Worm (Caenorhabditis elegans) whole organism, L4 larva: ENCODE results near the gene sre-41.
A peak's percentile ranks its signal among the peaks of the same experiment; 100 is the strongest.

Experiments used
- F26F4.8 ChIP-seq: fragments of 200-800 bp; sonication (Bioruptor generic); conservative IDR thresholded peaks from 2 replicates; pipeline ENCODE4 v1.3.6; 2022; ENCODE audit warnings: missing genetic modification characterization, missing compliant biosample characterization
- R02D3.7 ChIP-seq: fragments of 150-350 bp; sonication (generic microtip); optimal IDR thresholded peaks from 3 replicates; lab custom pipeline; 2014; ENCODE audit warnings: missing biosample characterization, missing genetic modification characterization
- aha-1 ChIP-seq: fragments of 150-350 bp; peaks from one replicate; lab custom pipeline; 2014; ENCODE audit warnings: missing biosample characterization, missing genetic modification characterization
- aly-2 ChIP-seq: sonication (generic microtip); optimal IDR thresholded peaks from 2 replicates; lab custom pipeline; 2018; ENCODE audit warnings: missing biosample characterization, missing genetic modification characterization
- ceh-20 ChIP-seq: fragments of 200-800 bp; sonication (Bioruptor generic); IDR thresholded peaks from 2 replicates; pipeline ENCODE4 v1.3.6; 2022; ENCODE audit warnings: missing genetic modification reagents, missing genetic modification characterization, missing compliant biosample characterization
- ceh-28 ChIP-seq: fragments of 150-350 bp; optimal IDR thresholded peaks from 2 replicates; lab custom pipeline; 2014; ENCODE audit warnings: missing biosample characterization, missing genetic modification reagents, missing genetic modification characterization
- ceh-82 ChIP-seq: sonication (generic microtip); optimal IDR thresholded peaks from 2 replicates; lab custom pipeline; 2017; ENCODE audit warnings: missing biosample characterization, missing genetic modification characterization
- cey-2 ChIP-seq: sonication (generic microtip); optimal IDR thresholded peaks from 3 replicates; lab custom pipeline; 2017; ENCODE audit warnings: missing genetic modification characterization, mild to moderate bottlenecking, missing compliant biosample characterization, antibody characterized with exemption, borderline replicate concordance; ENCODE audit not compliant: insufficient read depth
- daf-12 ChIP-seq: fragments of 150-350 bp; optimal IDR thresholded peaks from 2 replicates; lab custom pipeline; 2014; ENCODE audit warnings: missing biosample characterization, missing genetic modification reagents, missing genetic modification characterization
- daf-8 ChIP-seq: fragments of 200-800 bp; sonication (Bioruptor generic); IDR thresholded peaks from 2 replicates; pipeline ENCODE4 v1.3.6; 2022; ENCODE audit warnings: missing genetic modification characterization, missing compliant biosample characterization
- dmd-6 ChIP-seq: fragments of 200-800 bp; sonication (Bioruptor generic); IDR thresholded peaks from 2 replicates; pipeline ENCODE4 v1.3.6; 2022; ENCODE audit warnings: missing genetic modification reagents, missing genetic modification characterization, missing compliant biosample characterization
- duxl-1 ChIP-seq: sonication (generic microtip); optimal IDR thresholded peaks from 2 replicates; lab custom pipeline; 2016; ENCODE audit warnings: mild to moderate bottlenecking, missing genetic modification characterization, moderate library complexity, missing compliant biosample characterization; ENCODE audit not compliant: poor library complexity
- egl-27 ChIP-seq: sonication (generic microtip); optimal IDR thresholded peaks from 3 replicates; lab custom pipeline; 2017; ENCODE audit warnings: missing biosample characterization, missing genetic modification reagents, missing genetic modification characterization
- egl-43 ChIP-seq: fragments of 200-800 bp; sonication (Bioruptor generic); IDR thresholded peaks from 2 replicates; pipeline ENCODE4 v1.3.6; 2022; ENCODE audit warnings: missing genetic modification reagents, missing genetic modification characterization, missing compliant biosample characterization
- hif-1 ChIP-seq, 2 experiments: sonication (generic microtip); optimal IDR thresholded peaks; 2 replicates each; lab custom pipeline; 2016 to 2017; ENCODE audit warnings: missing compliant biosample characterization in 2 of 2, missing genetic modification characterization in 2 of 2, missing genetic modification reagents in 2 of 2, missing genotype in 2 of 2, mild to moderate bottlenecking in 1 of 2
- hmg-1.1 ChIP-seq: fragments of 200-800 bp; sonication (Bioruptor generic); IDR thresholded peaks from 2 replicates; pipeline ENCODE4 v1.3.6; 2022; ENCODE audit warnings: missing genetic modification reagents, missing genetic modification characterization, missing compliant biosample characterization
- jun-1 ChIP-seq: fragments of 150-350 bp; optimal IDR thresholded peaks from 2 replicates; lab custom pipeline; 2014; ENCODE audit warnings: missing biosample characterization, missing genetic modification reagents, missing genetic modification characterization
- lin-39 ChIP-seq: fragments of 150-350 bp; optimal IDR thresholded peaks from 2 replicates; lab custom pipeline; 2014; ENCODE audit warnings: missing biosample characterization, missing genetic modification reagents, missing genetic modification characterization
- lsy-2 ChIP-seq, 2 experiments: fragments of 150-350 bp in 1 of 2; sonication (generic microtip) in 1 of 2; optimal IDR thresholded peaks; 2 replicates each; lab custom pipeline; 2014 to 2017; ENCODE audit warnings: missing biosample characterization in 2 of 2, missing genetic modification characterization in 2 of 2
- madf-9 ChIP-seq: fragments of 200-800 bp; sonication (Bioruptor generic); conservative IDR thresholded peaks from 2 replicates; pipeline ENCODE4 v1.3.6; 2022; ENCODE audit warnings: missing genetic modification reagents, missing genetic modification characterization, missing compliant biosample characterization
- mdl-1 ChIP-seq, 2 experiments: fragments of 150-350 bp in 1 of 2; sonication (generic microtip) in 1 of 2; optimal IDR thresholded peaks; 2 replicates each; lab custom pipeline; 2014 to 2017; ENCODE audit warnings: missing biosample characterization in 2 of 2, missing genetic modification characterization in 2 of 2
- mdt-29 ChIP-seq: fragments of 200-800 bp; sonication (Bioruptor generic); IDR thresholded peaks from 2 replicates; pipeline ENCODE4 v1.3.6; 2022; ENCODE audit warnings: missing genetic modification reagents, missing genetic modification characterization, missing compliant biosample characterization
- nhr-10 ChIP-seq: fragments of 150-350 bp; optimal IDR thresholded peaks from 2 replicates; lab custom pipeline; 2014; ENCODE audit warnings: missing biosample characterization, missing genetic modification characterization
- nhr-102 ChIP-seq: sonication (generic microtip); optimal IDR thresholded peaks from 2 replicates; lab custom pipeline; 2016; ENCODE audit warnings: mild to moderate bottlenecking, missing genetic modification characterization, moderate library complexity, missing compliant biosample characterization
- nhr-237 ChIP-seq: sonication (generic microtip); optimal IDR thresholded peaks from 2 replicates; lab custom pipeline; 2017; ENCODE audit warnings: missing biosample characterization, missing genetic modification characterization
- nhr-42 ChIP-seq: fragments of 200-800 bp; sonication (Bioruptor generic); IDR thresholded peaks from 2 replicates; pipeline ENCODE4 v1.3.6; 2022; ENCODE audit warnings: missing genetic modification characterization, missing compliant biosample characterization
- nhr-76 ChIP-seq: fragments of 150-350 bp; optimal IDR thresholded peaks from 2 replicates; lab custom pipeline; 2014; ENCODE audit warnings: missing biosample characterization, missing genetic modification characterization
- rbr-2 ChIP-seq: sonication (generic microtip); optimal IDR thresholded peaks from 2 replicates; lab custom pipeline; 2016; ENCODE audit warnings: missing genotype, missing genetic modification characterization, missing compliant biosample characterization
- set-16 ChIP-seq: fragments of 200-800 bp; sonication (Bioruptor generic); IDR thresholded peaks from 2 replicates; pipeline ENCODE4 v1.3.6; 2022; ENCODE audit warnings: missing genetic modification reagents, missing genetic modification characterization, missing compliant biosample characterization
- skn-1 ChIP-seq: fragments of 150-350 bp; optimal IDR thresholded peaks from 2 replicates; lab custom pipeline; 2014; ENCODE audit warnings: missing biosample characterization, missing genetic modification characterization
- snpc-4 ChIP-seq: fragments of 150-350 bp; optimal IDR thresholded peaks from 2 replicates; lab custom pipeline; 2014; ENCODE audit warnings: missing biosample characterization, missing genetic modification characterization
- spr-1 ChIP-seq: sonication (generic microtip); optimal IDR thresholded peaks from 2 replicates; lab custom pipeline; 2016; ENCODE audit warnings: mild to moderate bottlenecking, missing genetic modification characterization, missing compliant biosample characterization
- spr-3 ChIP-seq: fragments of 200-800 bp; sonication (Bioruptor generic); optimal IDR thresholded peaks from 2 replicates; lab custom pipeline; 2018; ENCODE audit warnings: mild to moderate bottlenecking, missing genetic modification characterization, missing compliant biosample characterization
- unc-130 ChIP-seq: sonication (generic microtip); optimal IDR thresholded peaks from 2 replicates; lab custom pipeline; 2016; ENCODE audit warnings: missing genetic modification reagents, missing genetic modification characterization, missing compliant biosample characterization
- unc-39 ChIP-seq: sonication (generic microtip); optimal IDR thresholded peaks from 2 replicates; lab custom pipeline; 2017; ENCODE audit warnings: missing biosample characterization, missing genetic modification characterization
- unc-62 ChIP-seq, 3 experiments: fragments of 150-350 bp in 1 of 3; sonication (generic microtip); optimal IDR thresholded peaks in 2 of 3; peaks in 1 of 3; 1 replicate in 1 of 3; 2 replicates in 2 of 3; lab custom pipeline; 2014 to 2017; ENCODE audit warnings: missing biosample characterization in 3 of 3, missing genetic modification characterization in 3 of 3, missing genetic modification reagents in 3 of 3, missing genotype in 1 of 3
- vab-7 ChIP-seq: fragments of 200-800 bp; sonication (Bioruptor generic); IDR thresholded peaks from 2 replicates; pipeline ENCODE4 v1.3.6; 2022; ENCODE audit warnings: missing genetic modification reagents, missing genetic modification characterization, missing compliant biosample characterization
- zip-2 ChIP-seq: fragments of 150-350 bp; optimal IDR thresholded peaks from 2 replicates; lab custom pipeline; 2014; ENCODE audit warnings: missing biosample characterization, missing genetic modification characterization
- ztf-7 ChIP-seq: fragments of 150-350 bp; optimal IDR thresholded peaks from 2 replicates; lab custom pipeline; 2014; ENCODE audit warnings: missing biosample characterization, missing genetic modification characterization

sre-41 gene

DNA sequence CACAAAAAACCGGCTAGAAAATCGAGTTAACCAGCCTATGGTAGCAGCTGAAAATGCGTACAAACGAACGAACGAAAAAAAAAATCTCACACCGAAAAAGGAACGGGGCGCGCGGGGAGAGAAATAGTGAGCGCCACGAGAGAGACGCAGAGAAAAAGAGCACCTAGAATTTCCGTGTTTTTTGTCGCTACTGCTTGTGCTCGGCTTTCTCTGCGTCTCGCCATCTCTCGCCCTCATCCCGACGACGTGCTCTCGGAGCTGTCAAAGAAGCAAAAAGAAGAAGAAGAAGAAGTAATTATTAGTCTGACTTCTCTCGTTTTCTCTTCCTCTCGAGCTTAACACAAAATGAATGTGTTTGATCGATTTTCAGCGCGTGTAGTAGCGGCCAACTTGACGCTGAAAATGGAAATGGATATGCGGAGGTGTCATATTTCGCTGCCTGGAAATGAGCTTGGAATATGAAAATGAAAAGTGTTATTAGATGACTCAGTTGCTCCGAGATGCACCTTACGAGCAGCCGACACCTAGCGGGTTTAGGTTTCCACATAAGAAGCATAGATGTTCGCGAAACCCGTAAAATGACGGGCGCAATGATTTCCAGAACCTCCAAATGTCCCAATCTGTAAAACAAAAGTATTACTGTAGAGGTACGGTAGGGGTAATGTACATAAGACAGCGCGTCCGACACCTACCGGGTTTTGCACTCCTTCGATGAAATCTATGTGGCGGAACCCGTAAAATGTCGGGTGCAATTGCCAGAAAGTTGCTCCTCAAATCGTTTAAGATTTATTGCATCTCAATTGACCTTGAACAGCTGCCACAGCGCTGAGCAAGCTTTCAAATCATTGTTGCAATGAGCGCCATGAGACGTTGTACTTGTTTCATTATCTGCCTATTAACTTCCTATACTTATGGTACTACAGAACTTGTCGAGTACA lies 5.2 kb upstream of the sre-41 start, which contains the start of gene btb-14:
Gene btb-14, plus strand, starts transcription at position 839 of the 938 bp plus-strand sequence.
- TF ChIP-seq nhr-42 (GFP tag; lab: Robert Waterston, UW), result no peak
- TF ChIP-seq cey-2, result no peak
- no peak for TF ChIP-seq ceh-82 (tag; lab: Kevin White, UChicago)
- no peak for TF ChIP-seq duxl-1
- no peak for TF ChIP-seq egl-27 (tag; lab: Kevin White, UChicago)
- no peak for TF ChIP-seq aly-2 (tag; lab: Kevin White, UChicago)
- TF ChIP-seq ceh-28 (tag; lab: Kevin White, UChicago), result no peak
- TF ChIP-seq egl-43 (GFP tag; lab: Robert Waterston, UW), result 0 out of 2 replicates have a peak, but pooled peaks have one; percentile 44
- TF ChIP-seq vab-7, result no peak
- no peak for TF ChIP-seq unc-130 (GFP tag; lab: Kevin White, UChicago)
- TF ChIP-seq madf-9 (GFP tag; lab: Robert Waterston, UW), result no peak
- peak in 1 of 2 experiments; percentile 60 for TF ChIP-seq lsy-2 (tag; optimal IDR thresholded peaks at IDR 0.05; lab: Kevin White, UChicago)
- no peak for TF ChIP-seq unc-39 (tag; lab: Kevin White, UChicago)
- TF ChIP-seq ceh-20 (GFP tag; lab: Robert Waterston, UW), result 0 out of 2 replicates have a peak, but pooled peaks have one; percentile 19
- peak; percentile 64; the same call in 1 of the 2 replicates for TF ChIP-seq hmg-1.1
- no peak for TF ChIP-seq nhr-237
- TF ChIP-seq R02D3.7 (tag; lab: Kevin White, UChicago), result no peak
- TF ChIP-seq F26F4.8 (GFP tag; lab: Robert Waterston, UW), result no peak
- TF ChIP-seq dmd-6, result peak; percentile 12; the same call in 1 of the 2 replicates
- TF ChIP-seq daf-12, result no peak
- TF ChIP-seq set-16, result peak; percentile 46; the same call in 1 of the 2 replicates
- TF ChIP-seq unc-62 (GFP tag; optimal IDR thresholded peaks at IDR 0.05 in 1 of 2; lab: Kevin White, UChicago), result peak in 1 of 2 experiments; percentile 53
- TF ChIP-seq unc-62 (tag; optimal IDR thresholded peaks at IDR 0.05; lab: Kevin White, UChicago), result no peak
- TF ChIP-seq mdl-1 (tag; optimal IDR thresholded peaks at IDR 0.05; lab: Kevin White, UChicago), result peak in 1 of 2 experiments; percentile 21
- no peak for TF ChIP-seq spr-1 (tag; lab: Kevin White, UChicago)
- no peak for TF ChIP-seq nhr-76 (tag; lab: Kevin White, UChicago)
- TF ChIP-seq daf-8 (GFP tag; lab: Robert Waterston, UW), result no peak
- peak; percentile 26 for TF ChIP-seq snpc-4 (tag; lab: Kevin White, UChicago)
- TF ChIP-seq hif-1 (tag; optimal IDR thresholded peaks at IDR 0.05; lab: Kevin White, UChicago), result peak in 1 of 2 experiments; percentile 4
- TF ChIP-seq rbr-2, result peak; percentile 24
- TF ChIP-seq, all 104 proteins: peak for 11

DNA sequence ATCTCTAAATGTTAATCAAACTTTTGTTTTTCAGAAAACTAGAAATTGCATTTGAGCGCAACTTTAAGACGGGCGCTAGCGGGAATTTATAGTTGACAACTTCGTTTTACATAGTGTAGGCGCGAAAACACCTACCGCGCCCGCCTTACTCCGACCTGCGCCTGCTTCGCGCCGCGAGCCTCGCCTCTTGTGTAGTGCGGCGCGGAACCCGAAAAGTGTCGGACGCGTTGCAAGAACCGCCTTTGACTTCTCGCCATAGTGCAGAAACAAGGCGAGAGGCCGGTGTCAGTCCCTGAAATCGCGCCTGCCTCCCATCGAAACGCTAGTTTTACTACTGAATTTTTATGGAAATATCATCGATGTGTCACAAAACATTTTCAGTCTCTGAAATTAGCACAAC lies 2.3 kb upstream of the sre-41 start:
- TF ChIP-seq set-16, result peak; percentile 82
- TF ChIP-seq nhr-10 (tag; lab: Kevin White, UChicago), result no peak
- no peak for TF ChIP-seq mdt-29
- TF ChIP-seq skn-1 (tag; lab: Kevin White, UChicago), result no peak
- TF ChIP-seq aha-1, result peak; percentile 61
- TF ChIP-seq lin-39 (tag; lab: Kevin White, UChicago), result no peak
- TF ChIP-seq egl-43 (GFP tag; lab: Robert Waterston, UW), result 0 out of 2 replicates have a peak, but pooled peaks have one; percentile 35
- no peak for TF ChIP-seq unc-130 (GFP tag; lab: Kevin White, UChicago)
- no peak for TF ChIP-seq ceh-82 (tag; lab: Kevin White, UChicago)

DNA sequence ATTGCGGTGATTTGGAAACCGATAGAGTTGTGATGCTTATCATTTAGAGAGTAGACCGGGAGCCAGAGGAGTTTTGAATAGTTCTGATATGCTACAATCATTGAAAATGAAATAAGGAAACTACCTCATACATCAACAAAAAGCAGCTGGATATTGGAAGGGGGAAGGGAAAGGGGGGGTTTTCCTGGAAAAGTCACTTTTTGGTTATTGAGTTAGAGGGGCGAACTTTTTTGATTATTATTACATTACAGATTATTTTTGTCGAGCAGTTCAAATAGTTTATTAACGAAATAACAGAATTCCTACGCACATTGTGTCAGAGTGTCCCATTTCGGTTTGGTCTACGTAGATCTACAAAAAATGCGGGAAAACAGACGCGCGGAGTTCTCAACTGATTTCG lies 1.3 kb upstream of the sre-41 start, which contains the start of gene sre-42:
Gene sre-42, minus strand, starts transcription at position 101 of the 400 bp plus-strand sequence.
- TF ChIP-seq aha-1 (peak; percentile 18), jun-1 (no peak), spr-3 (GFP tag; lab: Kevin White, UChicago) (no peak), nhr-102 (tag; lab: Kevin White, UChicago) (no peak), zip-2 (tag; lab: Kevin White, UChicago) (no peak), cey-2 (no peak), ztf-7 (tag; lab: Kevin White, UChicago) (no peak)
- TF ChIP-seq, all 104 proteins: peak for 1
